Worm (Caenorhabditis elegans) whole organism, midembryonic: Measurements from ENCODE around the gene spp-24.

Source experiments
- T22C8.4 ChIP-seq: fragments of 200-800 bp; sonication (Bioruptor generic); IDR thresholded peaks from 2 replicates; pipeline ENCODE4 v1.3.6; 2022; ENCODE audit warnings: missing genetic modification characterization, missing compliant biosample characterization
- flt-1 ChIP-seq: fragments of 200-800 bp; sonication (Bioruptor generic); IDR thresholded peaks from 2 replicates; pipeline ENCODE4 v1.3.6; 2022; ENCODE audit warnings: missing genetic modification characterization, missing compliant biosample characterization
- med-1 ChIP-seq: sonication (generic microtip); optimal IDR thresholded peaks from 2 replicates; lab custom pipeline; 2017; ENCODE audit warnings: missing genetic modification characterization, mild to moderate bottlenecking, missing compliant biosample characterization, antibody characterized with exemption, missing genetic modification reagents; ENCODE audit not compliant: insufficient read depth

- TF ChIP-seq flt-1 (GFP tag; lab: Robert Waterston, UW) (no peak), T22C8.4 (GFP tag; lab: Robert Waterston, UW) (no peak), med-1 (GFP tag; lab: Kevin White, UChicago) (no peak)
These were observed 39.8 kb upstream of the spp-24 start, which contains the start of gene C23H3.9 for ce11 chrII:79166-79565.
